Fruit fly (Drosophila melanogaster) Kc167 (cell line): ENCODE results near the gene Srr.

Experiments used
- Myc ChIP-seq: fragments of >200 bp; optimal IDR thresholded peaks from 2 replicates; lab custom pipeline; 2017; ENCODE audit warnings: missing external identifiers
- h ChIP-seq: fragments of >200 bp; optimal IDR thresholded peaks from 3 replicates; lab custom pipeline; 2018; ENCODE audit warnings: missing external identifiers

DNA sequence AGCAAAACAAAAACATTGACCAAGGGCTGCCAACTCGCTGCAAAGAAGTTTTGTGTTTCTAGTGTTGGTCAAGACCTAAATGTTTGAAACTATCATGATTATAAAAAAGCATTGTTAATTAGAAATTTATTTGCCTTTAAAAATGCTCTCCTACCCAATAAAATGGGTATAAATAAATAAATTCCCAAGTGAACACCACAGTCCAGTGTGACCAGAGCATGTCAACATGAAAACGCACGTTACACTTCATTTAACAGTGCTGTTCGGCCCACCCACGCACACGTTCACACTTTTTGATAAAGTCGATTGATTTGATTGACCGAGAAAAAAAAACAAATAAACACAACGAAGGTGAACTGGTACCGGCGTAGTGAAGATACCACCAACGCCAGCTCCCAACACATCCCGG lies 38.9 kb downstream of the Srr start, which contains the start of the genes CG9356, BBIP1 and CG8135:
- no peak for TF ChIP-seq h
- no peak for TF ChIP-seq Myc (lab: Kevin White, UChicago)
